Worm (Caenorhabditis elegans): ENCODE results near the gene F47B10.4.

DNA sequence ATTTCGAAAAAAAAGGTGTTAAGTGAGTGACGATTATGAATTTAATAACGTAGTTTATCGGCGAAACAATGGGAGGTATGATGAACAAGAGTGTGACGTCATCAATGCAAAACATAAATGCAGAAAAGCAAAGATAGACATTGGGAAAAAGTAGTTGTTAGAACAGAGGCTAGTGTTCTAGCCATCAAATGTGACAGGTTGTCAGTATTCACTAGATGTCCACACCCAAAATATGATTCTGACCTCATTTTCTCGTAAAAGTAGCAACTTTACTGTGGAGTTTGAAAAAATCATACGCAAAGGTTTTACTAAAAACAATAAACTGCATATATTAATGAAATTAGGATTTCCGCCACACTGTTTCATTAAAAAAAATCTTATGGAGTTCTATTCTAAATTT, 39.9 kb upstream of the F47B10.4 start:
- TF ChIP-seq pqm-1 (tag; optimal IDR thresholded peaks at IDR 0.05) (no peak), odd-2 (tag; optimal IDR thresholded peaks at IDR 0.05) (no peak), Y22D7AL.16 (tag; optimal IDR thresholded peaks at IDR 0.05) (no peak), ceh-45 (GFP tag; IDR thresholded peaks at IDR 0.05) (no peak), hlh-30 (tag; optimal IDR thresholded peaks at IDR 0.05; ENCODE audit: insufficient read depth) (no peak), K02D7.2 (tag; optimal IDR thresholded peaks at IDR 0.05) (no peak), ama-1 (optimal IDR thresholded peaks at IDR 0.05) (no peak)

All from whole organism, late embryonic.